Worm (Caenorhabditis elegans) whole organism, L2 larva: ENCODE data around the gene C26B2.2.

Experiments
- R02D3.7 ChIP-seq: fragments of 150-350 bp; optimal IDR thresholded peaks from 2 replicates; lab custom pipeline; 2014; ENCODE audit warnings: missing biosample characterization, missing genetic modification characterization
- ama-1 ChIP-seq: fragments of 150-350 bp; optimal IDR thresholded peaks from 2 replicates; lab custom pipeline; 2018; ENCODE audit warnings: inconsistent platforms
- mab-5 ChIP-seq: fragments of 150-350 bp; optimal IDR thresholded peaks from 2 replicates; lab custom pipeline; 2014; ENCODE audit warnings: missing biosample characterization, missing genetic modification characterization
- mdl-1 ChIP-seq, 2 experiments: fragments of 150-350 bp in 1 of 2; sonication (generic microtip) in 1 of 2; optimal IDR thresholded peaks; 2 replicates each; lab custom pipeline; 2017; ENCODE audit warnings: missing biosample characterization in 2 of 2, missing genetic modification characterization in 2 of 2
- sem-4 ChIP-seq: fragments of 150-350 bp; optimal IDR thresholded peaks from 2 replicates; lab custom pipeline; 2014; ENCODE audit warnings: missing biosample characterization, missing genetic modification reagents, missing genetic modification characterization

- TF ChIP-seq R02D3.7 (tag; lab: Kevin White, UChicago) (no peak), ama-1 (lab: Kevin White, UChicago) (no peak), sem-4 (no peak), mab-5 (tag; lab: Kevin White, UChicago) (no peak), mdl-1 (tag; optimal IDR thresholded peaks at IDR 0.05; lab: Kevin White, UChicago) (no peak)
Observed at ce11 chrIV:8019772-8020496, 2.0 kb downstream of the C26B2.2 start, which contains the start of gene dnc-4.
